Worm (Caenorhabditis elegans): Measurements from ENCODE around the gene grl-28.

grl-28 gene

DNA sequence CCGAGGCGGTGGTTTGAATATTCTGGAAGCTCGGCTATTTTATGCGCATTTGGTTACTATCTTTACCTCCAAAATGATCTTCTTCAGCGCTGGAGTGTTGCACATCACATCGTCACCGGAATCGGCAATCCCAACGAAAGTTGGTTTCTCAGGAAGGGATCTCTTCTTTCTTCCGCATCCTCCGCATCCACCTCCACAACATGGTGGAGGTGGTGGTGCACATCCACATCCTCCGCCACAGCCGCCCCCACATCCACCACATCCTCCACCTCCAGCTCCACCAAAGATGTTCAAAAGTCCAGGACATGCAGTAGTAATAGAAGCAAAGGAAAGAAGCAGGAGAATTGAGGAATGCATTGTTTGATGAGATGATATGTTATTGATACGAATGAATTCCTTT is 5.8 kb upstream of the grl-28 start, which contains the start of gene grl-31 (continued):
- TF ChIP-seq nhr-12 (tag; optimal IDR thresholded peaks at IDR 0.05), result no peak

DNA sequence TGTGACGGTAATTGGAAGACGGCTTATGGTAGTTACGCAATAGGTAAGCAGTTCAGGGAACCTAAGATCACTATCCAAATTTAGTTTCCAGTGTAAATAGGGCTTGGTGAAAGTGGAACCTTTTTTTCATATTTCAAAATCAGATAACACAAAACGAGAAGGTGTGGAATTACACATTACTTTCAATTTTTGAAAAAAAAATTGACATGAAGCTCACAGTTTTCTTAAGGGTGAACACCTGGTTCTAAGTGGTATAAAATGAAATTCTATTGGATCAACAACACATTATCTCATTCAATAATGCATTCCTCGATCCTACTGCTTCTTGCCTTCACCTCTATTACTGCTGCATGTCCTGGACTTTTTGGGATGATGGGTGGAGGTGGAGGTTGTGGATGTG is 4.3 kb upstream of the grl-28 start, which contains the start of gene grl-30:
Gene grl-30 (plus strand): TSS at position 301 of the 400 bp plus-strand sequence.
- no peak for TF ChIP-seq lin-35 (GFP tag; optimal IDR thresholded peaks at IDR 0.05)
- TF ChIP-seq nhr-47 (tag; optimal IDR thresholded peaks at IDR 0.05), result no peak
- TF ChIP-seq egl-27 (tag; optimal IDR thresholded peaks at IDR 0.05), result no peak
- TF ChIP-seq efl-1 (optimal IDR thresholded peaks at IDR 0.05), result no peak
- TF ChIP-seq efl-1 (GFP tag; optimal IDR thresholded peaks at IDR 0.05 in 1 of 2), result no peak
- TF ChIP-seq nhr-11 (tag; optimal IDR thresholded peaks at IDR 0.05), result no peak
- TF ChIP-seq F16B12.6 (tag; optimal IDR thresholded peaks at IDR 0.05), result no peak
- TF ChIP-seq snpc-4 (tag; optimal IDR thresholded peaks at IDR 0.05), result no peak
- TF ChIP-seq unc-30 (tag; optimal IDR thresholded peaks at IDR 0.05), result no peak
- no peak for TF ChIP-seq pax-3 (tag; optimal IDR thresholded peaks at IDR 0.05)
- no peak for TF ChIP-seq nhr-76 (tag; optimal IDR thresholded peaks at IDR 0.05)
- no peak for TF ChIP-seq fkh-10 (GFP tag; optimal IDR thresholded peaks at IDR 0.05)
- no peak for TF ChIP-seq jun-1 (tag; optimal IDR thresholded peaks at IDR 0.05)
- no peak for TF ChIP-seq blmp-1 (tag; optimal IDR thresholded peaks at IDR 0.05)
- no peak for TF ChIP-seq swsn-7 (tag; optimal IDR thresholded peaks at IDR 0.05)
- no peak for TF ChIP-seq fkh-8 (tag; optimal IDR thresholded peaks at IDR 0.05)
- TF ChIP-seq mab-9 (GFP tag; IDR thresholded peaks at IDR 0.05), result no peak
- no peak for TF ChIP-seq grh-1 (GFP tag; IDR thresholded peaks at IDR 0.05)

DNA sequence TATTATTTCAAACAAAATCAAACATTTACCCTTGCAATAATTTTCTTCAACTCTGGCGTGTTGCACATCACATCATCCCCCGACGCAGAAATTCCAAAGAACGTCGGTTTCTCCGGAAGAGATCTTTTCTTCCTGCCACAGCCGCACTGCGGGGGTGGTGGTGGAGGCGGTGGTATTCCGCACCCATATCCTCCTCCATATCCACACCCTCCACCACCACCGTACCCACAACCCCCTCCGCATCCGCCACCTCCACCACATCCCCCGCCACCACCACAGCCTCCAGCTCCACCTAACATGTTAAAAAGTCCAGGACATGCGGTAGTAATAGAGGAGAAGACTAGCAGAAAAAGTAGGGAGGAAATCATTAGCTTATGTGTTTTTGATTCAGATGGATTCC is 3.2 kb upstream of the grl-28 start, which contains the start of gene grl-29:
Gene grl-29 (minus strand): TSS at position 368 of the 400 bp plus-strand sequence.
- TF ChIP-seq nhr-84 (tag; optimal IDR thresholded peaks at IDR 0.05), result no peak
- no peak for TF ChIP-seq vab-15 (tag; optimal IDR thresholded peaks at IDR 0.05)
- TF ChIP-seq egl-13 (tag; optimal IDR thresholded peaks at IDR 0.05), result no peak
- TF ChIP-seq nhr-47 (tag; optimal IDR thresholded peaks at IDR 0.05), result no peak
- no peak for TF ChIP-seq ztf-4 (tag; optimal IDR thresholded peaks at IDR 0.05)
- TF ChIP-seq ceh-8 (GFP tag; optimal IDR thresholded peaks at IDR 0.05), result no peak
- no peak for TF ChIP-seq nhr-237 (tag; optimal IDR thresholded peaks at IDR 0.05)
- no peak for TF ChIP-seq tlp-1 (tag; optimal IDR thresholded peaks at IDR 0.05)

DNA sequence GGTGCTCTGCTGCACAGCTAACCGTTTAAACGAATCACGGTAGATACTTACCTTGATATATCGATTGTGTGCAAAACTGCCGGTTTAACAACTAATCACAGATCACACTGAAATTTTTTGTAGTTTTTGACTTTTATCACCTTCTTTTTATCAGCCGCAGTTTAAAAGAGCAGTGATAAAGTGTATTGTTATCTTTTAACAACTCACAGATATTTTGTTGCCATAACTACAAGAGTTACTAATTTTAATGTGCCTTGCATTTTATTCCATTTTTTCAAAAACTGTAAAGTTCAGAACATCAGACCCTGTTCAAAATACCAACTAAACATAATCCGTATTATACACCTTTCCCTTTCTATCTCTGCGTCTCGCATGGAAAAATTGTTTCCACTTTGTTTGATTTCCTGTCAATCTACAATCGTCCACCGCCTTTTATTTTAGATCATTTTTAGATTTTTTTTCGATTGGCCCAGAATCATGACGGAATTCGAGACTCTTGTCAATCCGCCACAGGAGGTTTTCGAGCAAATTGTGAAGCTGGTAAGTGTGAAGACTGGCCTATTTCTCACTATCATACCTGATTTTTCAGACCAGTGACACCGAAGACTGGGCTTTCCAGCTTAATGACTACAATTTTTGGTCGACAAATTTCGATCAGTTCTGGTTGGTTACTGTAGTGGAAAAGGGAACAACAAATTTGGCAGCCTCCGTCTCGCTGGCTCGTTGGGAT is 1.2 kb upstream of the grl-28 start, which contains the start of gene T24A6.20:
Gene T24A6.20 (plus strand): TSS at position 395 of the 730 bp plus-strand sequence.
- no peak for TF ChIP-seq efl-1 (optimal IDR thresholded peaks at IDR 0.05)
- peak in 1 of 2 experiments; percentile 91 for TF ChIP-seq efl-1 (GFP tag; optimal IDR thresholded peaks at IDR 0.05 in 1 of 2)
- TF ChIP-seq mdl-1 (tag; optimal IDR thresholded peaks at IDR 0.05), result no peak
- TF ChIP-seq nhr-85 (tag), result no peak
- peak; percentile 35 for TF ChIP-seq blmp-1 (tag; optimal IDR thresholded peaks at IDR 0.05)
- peak; percentile 70 for TF ChIP-seq elt-2 (tag; optimal IDR thresholded peaks at IDR 0.05)

DNA sequence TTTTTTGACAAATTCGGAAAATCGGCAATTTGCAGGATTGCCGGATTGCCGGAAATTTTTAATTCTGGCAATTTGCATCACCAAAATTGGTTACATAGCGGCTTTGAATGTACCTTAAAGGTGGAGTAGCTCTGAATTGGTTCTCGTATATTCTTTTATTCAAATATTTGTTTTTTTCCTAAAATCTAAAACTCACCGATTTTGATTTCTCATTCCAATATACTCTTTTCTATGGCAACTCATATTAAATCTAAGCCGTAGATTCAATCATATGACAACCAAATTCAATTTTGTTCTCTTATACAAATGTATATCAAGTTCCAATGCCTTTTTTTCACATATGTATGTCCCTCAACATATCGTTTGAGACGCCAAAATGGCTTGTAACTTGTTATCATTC is 2.1 kb downstream of the grl-28 start, which contains the start of gene sri-21:
Gene sri-21 (plus strand): TSS at position 301 of the 400 bp plus-strand sequence.
- TF ChIP-seq lin-13 (GFP tag; optimal IDR thresholded peaks at IDR 0.05) (no peak), nhr-85 (tag) (no peak), snpc-4 (tag; optimal IDR thresholded peaks at IDR 0.05) (no peak), jun-1 (tag; optimal IDR thresholded peaks at IDR 0.05) (no peak), lin-15B (tag; optimal IDR thresholded peaks at IDR 0.05) (no peak), ztf-11 (tag; optimal IDR thresholded peaks at IDR 0.05) (no peak), mep-1 (tag; optimal IDR thresholded peaks at IDR 0.05) (no peak), sup-37 (GFP tag; optimal IDR thresholded peaks at IDR 0.05) (no peak), alr-1 (tag; optimal IDR thresholded peaks at IDR 0.05; ENCODE audit: borderline replicate concordance) (no peak), mdl-1 (tag; optimal IDR thresholded peaks at IDR 0.05) (no peak), unc-86 (tag; optimal IDR thresholded peaks at IDR 0.05) (no peak), ceh-82 (tag; optimal IDR thresholded peaks at IDR 0.05) (no peak)
